Worm (Caenorhabditis elegans): ENCODE measurements around the gene Y32H12A.7.
A peak's percentile ranks its signal among the peaks of the same experiment; 100 is the strongest.

The Y32H12A.7 gene

DNA sequence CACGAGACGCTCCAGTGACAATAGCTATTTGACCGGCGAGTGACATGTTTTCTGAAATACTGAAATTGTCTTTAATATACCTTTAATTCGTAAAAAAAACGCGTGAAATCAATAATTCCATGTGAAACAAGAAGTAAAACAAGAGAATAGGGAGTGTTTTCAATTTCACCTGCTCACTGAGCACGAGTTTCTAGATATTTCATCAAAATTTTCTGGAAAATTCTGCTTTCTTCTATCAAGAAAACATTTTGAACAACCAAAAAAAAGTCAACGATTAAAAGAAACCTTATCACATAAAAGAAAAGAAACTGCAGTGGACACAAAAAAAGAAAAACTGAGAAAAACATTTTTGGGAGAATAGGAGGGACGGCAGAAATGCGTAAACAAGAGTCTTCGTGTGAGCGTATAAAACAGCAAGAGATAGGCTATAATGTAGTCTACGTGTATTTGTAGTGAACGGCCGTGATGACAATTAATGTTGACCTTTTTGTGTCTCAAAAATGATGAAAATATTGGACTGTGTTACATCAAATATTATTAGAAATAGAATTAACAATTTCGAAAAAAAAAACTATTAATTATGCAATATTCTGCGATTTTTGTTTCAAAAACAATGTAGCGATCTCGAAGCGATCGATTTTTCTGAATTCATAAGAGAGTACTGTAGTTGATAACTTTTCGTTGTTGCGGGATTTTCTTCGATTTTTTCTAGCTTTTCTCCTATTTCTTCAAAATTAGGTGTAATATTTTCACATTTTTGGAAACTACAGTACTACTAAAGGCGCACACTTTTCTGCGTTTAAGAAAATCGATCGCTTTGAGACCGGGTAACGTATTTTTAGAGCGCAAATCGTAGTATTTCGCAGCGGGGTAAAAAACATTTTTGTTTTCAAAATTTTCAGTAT, 17.0 kb downstream of the Y32H12A.7 start, which contains the start of gene dhs-9:
Gene dhs-9, minus strand, starts transcription at position 51 of the 905 bp plus-strand sequence.
- TF ChIP-seq nhr-19 (GFP tag; conservative IDR thresholded peaks at IDR 0.05) (peak; percentile 7; the same call in 1 of the 2 replicates), elt-2 (tag; optimal IDR thresholded peaks at IDR 0.05) (peak; percentile 44), zag-1 (tag; optimal IDR thresholded peaks at IDR 0.05) (no peak), grh-1 (GFP tag; IDR thresholded peaks at IDR 0.05) (no peak), sptf-1 (tag; optimal IDR thresholded peaks at IDR 0.05) (no peak), unc-86 (tag; optimal IDR thresholded peaks at IDR 0.05) (no peak), lin-14 (GFP tag; optimal IDR thresholded peaks at IDR 0.05) (peak; percentile 71), aly-2 (tag; optimal IDR thresholded peaks at IDR 0.05) (no peak), mep-1 (tag; optimal IDR thresholded peaks at IDR 0.05) (peak; percentile 34), lin-35 (GFP tag; optimal IDR thresholded peaks at IDR 0.05) (peak in 1 of 2 experiments; percentile 32), nhr-85 (tag) (peak; percentile 82), efl-3 (GFP tag; optimal IDR thresholded peaks at IDR 0.05) (no peak), nhr-237 (tag; optimal IDR thresholded peaks at IDR 0.05) (no peak), skn-1 (tag; optimal IDR thresholded peaks at IDR 0.05) (peak; percentile 47), blmp-1 (tag; optimal IDR thresholded peaks at IDR 0.05) (peak; percentile 46), rnt-1 (tag; optimal IDR thresholded peaks at IDR 0.05) (no peak), ces-1 (GFP tag; optimal IDR thresholded peaks at IDR 0.05) (no peak), mdl-1 (tag; optimal IDR thresholded peaks at IDR 0.05) (peak in 1 of 2 experiments; percentile 1), ceh-82 (tag; optimal IDR thresholded peaks at IDR 0.05) (no peak), egl-13 (tag; optimal IDR thresholded peaks at IDR 0.05) (no peak), efl-1 (optimal IDR thresholded peaks at IDR 0.05) (no peak), efl-1 (GFP tag; optimal IDR thresholded peaks at IDR 0.05 in 1 of 2) (peak in 1 of 2 experiments; percentile 56), C34B4.2 (tag; optimal IDR thresholded peaks at IDR 0.05) (no peak), lsy-2 (tag; optimal IDR thresholded peaks at IDR 0.05) (peak in 1 of 2 experiments; percentile 20), aha-1 (tag; optimal IDR thresholded peaks at IDR 0.05) (no peak), mab-9 (GFP tag; IDR thresholded peaks at IDR 0.05) (no peak), C16A3.4 (tag; optimal IDR thresholded peaks at IDR 0.05) (peak; percentile 22), xbp-1 (tag; optimal IDR thresholded peaks at IDR 0.05) (peak; percentile 12), nhr-71 (tag; optimal IDR thresholded peaks at IDR 0.05) (peak; percentile 12), mef-2 (tag; optimal IDR thresholded peaks at IDR 0.05) (no peak), elt-3 (tag; optimal IDR thresholded peaks at IDR 0.05) (peak in 4 of 6 experiments; percentile 3 to 58 (median 15)), unc-30 (tag; optimal IDR thresholded peaks at IDR 0.05) (no peak), ceh-88 (GFP tag; IDR thresholded peaks at IDR 0.05) (no peak), alr-1 (tag; optimal IDR thresholded peaks at IDR 0.05; ENCODE audit: borderline replicate concordance) (no peak), nhr-20 (tag; optimal IDR thresholded peaks at IDR 0.05) (peak; percentile 92), unc-130 (tag; optimal IDR thresholded peaks at IDR 0.05) (no peak), nhr-90 (tag; optimal IDR thresholded peaks at IDR 0.05; ENCODE audit: poor library complexity) (peak; percentile 21), ama-1 (optimal IDR thresholded peaks at IDR 0.05) (no peak), dpl-1 (GFP tag; optimal IDR thresholded peaks at IDR 0.05) (peak in 1 of 3 experiments; percentile 20), isw-1 (GFP tag; IDR thresholded peaks at IDR 0.05) (no peak), F16B12.6 (tag; optimal IDR thresholded peaks at IDR 0.05) (no peak), snu-23 (GFP tag; optimal IDR thresholded peaks at IDR 0.05) (peak; percentile 53)

ce11 chrIII:5361909-5362308, 23.3 kb downstream of the Y32H12A.7 start, which contains the start of gene Y32H12A.1:
Gene Y32H12A.1 (plus strand): TSS chrIII:5362209.
- TF ChIP-seq mab-9 (GFP tag; IDR thresholded peaks at IDR 0.05): no peak
- TF ChIP-seq fkh-4 (tag; optimal IDR thresholded peaks at IDR 0.05; ENCODE audit: borderline replicate concordance): no peak
- TF ChIP-seq hlh-4 (tag; optimal IDR thresholded peaks at IDR 0.05): no peak
- no peak for TF ChIP-seq rnt-1 (tag; optimal IDR thresholded peaks at IDR 0.05)
- no peak for TF ChIP-seq ztf-11 (tag; optimal IDR thresholded peaks at IDR 0.05)
